Worm (Caenorhabditis elegans) whole organism, L2 larva: ENCODE results near the gene fbxa-154.
"Not testable (repeated sequence)": the region's sequence is repeated elsewhere in the genome, so short reads cannot be mapped to it uniquely, and the experiment has no call there.

Source experiments
- ama-1 ChIP-seq: fragments of 150-350 bp; optimal IDR thresholded peaks from 2 replicates; lab custom pipeline; 2018; ENCODE audit warnings: inconsistent platforms
- nhr-10 ChIP-seq: sonication (generic microtip); optimal IDR thresholded peaks from 2 replicates; lab custom pipeline; 2017; ENCODE audit warnings: missing biosample characterization, missing genetic modification characterization
- nhr-237 ChIP-seq: fragments of 150-350 bp; optimal IDR thresholded peaks from 2 replicates; lab custom pipeline; 2014; ENCODE audit warnings: missing biosample characterization, missing genetic modification characterization
- unc-62 ChIP-seq: fragments of 150-350 bp; optimal IDR thresholded peaks from 2 replicates; lab custom pipeline; 2014; ENCODE audit warnings: missing biosample characterization, missing genetic modification reagents, missing genetic modification characterization

- TF ChIP-seq nhr-237; unc-62 (GFP tag; lab: Kevin White, UChicago); nhr-10; ama-1 (lab: Kevin White, UChicago): not testable (repeated sequence)
Observed at ce11 chrV:15643192-15643591, 38.2 kb upstream of the fbxa-154 start, which contains the start of gene C55A1.4.
